Fruit fly (Drosophila melanogaster): ENCODE data around the gene CG6765.

CG6765 gene

DNA sequence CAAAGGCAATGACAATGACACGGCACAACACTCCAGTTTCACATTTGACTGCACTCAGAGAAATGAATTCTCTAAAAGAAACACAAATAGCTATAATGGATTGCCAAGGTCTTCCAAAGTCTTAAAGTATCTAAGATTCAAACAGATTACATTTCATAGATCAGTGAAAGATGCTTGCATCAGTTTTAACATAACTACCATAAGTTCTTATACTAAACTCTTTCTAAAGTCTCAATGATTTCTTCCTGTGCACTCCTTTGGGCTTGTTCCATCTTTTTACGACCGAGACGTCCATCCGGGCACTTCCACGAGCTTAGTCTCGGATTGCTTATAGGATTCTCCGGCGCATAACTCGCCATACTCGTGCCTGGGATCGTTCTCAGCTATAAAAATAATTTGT lies 29.6 kb downstream of the CG6765 start (continued):
- TF ChIP-seq CG4360 (GFP tag; IDR thresholded peaks at IDR 0.05) (no peak), Deaf1 (tag; optimal IDR thresholded peaks at IDR 0.05) (no peak), Trl (optimal IDR thresholded peaks at IDR 0.05) (no peak), Trl (GFP tag; optimal IDR thresholded peaks at IDR 0.05) (no peak), CG9727 (GFP tag; optimal IDR thresholded peaks at IDR 0.05) (peak; percentile 20), Lim3 (GFP tag; IDR thresholded peaks at IDR 0.05) (no peak), BtbVII (GFP tag; optimal IDR thresholded peaks at IDR 0.05) (no peak), CG7963 (GFP tag; IDR thresholded peaks at IDR 0.05; ENCODE audit: partially characterized antibody) (no peak), CG12219 (GFP tag; optimal IDR thresholded peaks at IDR 0.05) (no peak), twi (tag; optimal IDR thresholded peaks at IDR 0.05) (no peak), grn (GFP tag; optimal IDR thresholded peaks at IDR 0.05) (no peak), ssp (GFP tag; IDR thresholded peaks at IDR 0.05) (no peak), jing (GFP tag; optimal IDR thresholded peaks at IDR 0.05) (no peak), CG12391 (tag; optimal IDR thresholded peaks at IDR 0.05) (peak; percentile 32), gt (GFP tag; IDR thresholded peaks at IDR 0.05) (no peak), CG13424 (tag; optimal IDR thresholded peaks at IDR 0.05) (no peak), fd102C (GFP tag; optimal IDR thresholded peaks at IDR 0.05) (no peak), E2f2 (GFP tag; IDR thresholded peaks at IDR 0.05) (peak; percentile 24; the same call in 1 of the 2 replicates), Xbp1 (GFP tag; optimal IDR thresholded peaks at IDR 0.05) (peak; percentile 12), chif (GFP tag; optimal IDR thresholded peaks at IDR 0.05) (peak in 1 of 2 experiments; percentile 13), sd (tag; optimal IDR thresholded peaks at IDR 0.05) (no peak), Ssrp (tag; optimal IDR thresholded peaks at IDR 0.05) (peak; percentile 10), Sry-β (GFP tag; optimal IDR thresholded peaks at IDR 0.05) (no peak), CG13894 (tag; optimal IDR thresholded peaks at IDR 0.05) (no peak), Hey (tag; optimal IDR thresholded peaks at IDR 0.05) (no peak), Xrp1 (GFP tag; IDR thresholded peaks at IDR 0.05) (peak; percentile 43; the same call in 1 of the 2 replicates), tap (tag; optimal IDR thresholded peaks at IDR 0.05) (no peak), CG18262 (tag; optimal IDR thresholded peaks at IDR 0.05) (peak; percentile 20), CG8388 (GFP tag; optimal IDR thresholded peaks at IDR 0.05) (peak; percentile 18), ac (GFP tag; optimal IDR thresholded peaks at IDR 0.05) (no peak), D (optimal IDR thresholded peaks at IDR 0.05) (no peak), D (GFP tag; optimal IDR thresholded peaks at IDR 0.05) (peak; percentile 13), PHDP (tag; optimal IDR thresholded peaks at IDR 0.05) (peak; percentile 11), zfh2 (GFP tag; optimal IDR thresholded peaks at IDR 0.05) (no peak), CG10274 (GFP tag; optimal IDR thresholded peaks at IDR 0.05) (no peak), CG31441 (GFP tag; IDR thresholded peaks at IDR 0.05) (0 out of 2 replicates have a peak, but pooled peaks have one; percentile 32), CG11504 (tag; optimal IDR thresholded peaks at IDR 0.05) (no peak), pfk (GFP tag; optimal IDR thresholded peaks at IDR 0.05) (no peak), phol (tag; optimal IDR thresholded peaks at IDR 0.05) (peak; percentile 24), ind (GFP tag; optimal IDR thresholded peaks at IDR 0.05) (no peak), Vsx1 (GFP tag; optimal IDR thresholded peaks at IDR 0.05) (no peak), tx (GFP tag; optimal IDR thresholded peaks at IDR 0.05) (no peak), CG8290 (GFP tag; optimal IDR thresholded peaks at IDR 0.05) (no peak), CG8290 (tag; optimal IDR thresholded peaks at IDR 0.05) (no peak), CG30020 (tag; optimal IDR thresholded peaks at IDR 0.05) (no peak), TFAM (GFP tag; optimal IDR thresholded peaks at IDR 0.05) (no peak), lmd (GFP tag; IDR thresholded peaks at IDR 0.05) (no peak), dmrt11E (tag; optimal IDR thresholded peaks at IDR 0.05) (peak; percentile 49), CG10979 (tag; optimal IDR thresholded peaks at IDR 0.05) (peak; percentile 42), Pdp1 (GFP tag; optimal IDR thresholded peaks at IDR 0.05) (peak in 1 of 2 experiments; percentile 5), CG1233 (GFP tag; optimal IDR thresholded peaks at IDR 0.05) (no peak), CG34224 (GFP tag; IDR thresholded peaks at IDR 0.05; ENCODE audit: partially characterized antibody) (no peak)

All from whole organism, embryonic.